Fruit fly (Drosophila melanogaster): ENCODE data around the gene CG46397.

CG46397 gene

DNA sequence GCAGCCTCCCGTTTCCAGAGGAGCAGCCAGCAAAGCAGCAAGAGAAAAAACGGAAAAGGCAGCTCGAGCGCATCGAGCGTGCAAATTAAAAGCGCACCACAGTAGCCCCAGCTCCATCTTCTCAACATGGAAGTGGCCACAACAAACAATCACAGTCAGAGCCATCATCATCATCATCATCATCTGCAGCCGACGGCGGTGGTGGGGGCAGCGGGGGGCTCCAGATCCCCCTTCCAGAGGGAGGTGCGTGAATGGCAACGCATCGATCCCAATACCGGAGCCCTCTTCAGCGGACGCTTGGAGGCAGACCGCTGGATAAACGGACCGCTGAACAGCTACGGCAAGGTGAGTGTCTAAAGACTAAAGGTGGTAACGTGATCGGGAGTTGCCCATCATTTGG is 31.4 kb upstream of the CG46397 start:
- TF ChIP-seq CG10348 (GFP tag; IDR thresholded peaks at IDR 0.05) (no peak), CG14655 (GFP tag; optimal IDR thresholded peaks at IDR 0.05) (no peak), CG13204 (GFP tag; optimal IDR thresholded peaks at IDR 0.05) (peak; percentile 87)

dm6 chr2L:8919638-8920037 is 27.4 kb upstream of the CG46397 start:
- TF ChIP-seq Pif1A (GFP tag; optimal IDR thresholded peaks at IDR 0.05) (peak; percentile 18), CG15710 (tag; optimal IDR thresholded peaks at IDR 0.05) (peak; percentile 69), CG8159 (tag; optimal IDR thresholded peaks at IDR 0.05) (peak; percentile 82), Pif1B (GFP tag; optimal IDR thresholded peaks at IDR 0.05) (peak; percentile 61), CG34367 (tag; optimal IDR thresholded peaks at IDR 0.05) (peak; percentile 69), gl (tag; optimal IDR thresholded peaks at IDR 0.05) (peak; percentile 24), CG32121 (GFP tag; IDR thresholded peaks at IDR 0.05) (peak; percentile 21; the same call in 1 of the 2 replicates), CG17806 (tag; optimal IDR thresholded peaks at IDR 0.05) (peak; percentile 74), CG10348 (GFP tag; IDR thresholded peaks at IDR 0.05) (no peak), CG14655 (GFP tag; optimal IDR thresholded peaks at IDR 0.05) (peak; percentile 81), Ets98B (GFP tag; IDR thresholded peaks at IDR 0.05) (peak; percentile 25; the same call in 1 of the 2 replicates), D1 (tag; optimal IDR thresholded peaks at IDR 0.05) (peak; percentile 55), CG4496 (GFP tag; IDR thresholded peaks at IDR 0.05) (no peak), CG12605 (GFP tag; IDR thresholded peaks at IDR 0.05) (no peak), Snoo (tag; optimal IDR thresholded peaks at IDR 0.05) (no peak), CG13204 (GFP tag; optimal IDR thresholded peaks at IDR 0.05) (no peak), CG9948 (tag; optimal IDR thresholded peaks at IDR 0.05) (peak; percentile 71), CG8301 (tag; optimal IDR thresholded peaks at IDR 0.05) (peak; percentile 82)

- peak; percentile 78 for TF ChIP-seq CG34367 (tag; optimal IDR thresholded peaks at IDR 0.05)
- TF ChIP-seq rn (GFP tag; IDR thresholded peaks at IDR 0.05), result peak; percentile 45; the same call in 1 of the 2 replicates
- no peak for TF ChIP-seq CG10348 (GFP tag; IDR thresholded peaks at IDR 0.05)
- peak; percentile 83 for TF ChIP-seq CG9948 (tag; optimal IDR thresholded peaks at IDR 0.05)
- TF ChIP-seq CG14655 (GFP tag; optimal IDR thresholded peaks at IDR 0.05), result peak; percentile 75
- TF ChIP-seq Ets98B (GFP tag; IDR thresholded peaks at IDR 0.05), result peak; percentile 68
- TF ChIP-seq Snoo (tag; optimal IDR thresholded peaks at IDR 0.05), result no peak
- TF ChIP-seq CG8159 (tag; optimal IDR thresholded peaks at IDR 0.05), result peak; percentile 82
- TF ChIP-seq CG17806 (tag; optimal IDR thresholded peaks at IDR 0.05), result peak; percentile 83
- peak; percentile 75 for TF ChIP-seq CG4496 (GFP tag; IDR thresholded peaks at IDR 0.05)
- peak; percentile 51 for TF ChIP-seq EcR (GFP tag; optimal IDR thresholded peaks at IDR 0.05)
- TF ChIP-seq CG32121 (GFP tag; IDR thresholded peaks at IDR 0.05), result peak; percentile 62; the same call in 1 of the 2 replicates
- peak; percentile 78 for TF ChIP-seq CG8301 (tag; optimal IDR thresholded peaks at IDR 0.05)
- peak; percentile 33 for TF ChIP-seq Pif1A (GFP tag; optimal IDR thresholded peaks at IDR 0.05)
- TF ChIP-seq D1 (tag; optimal IDR thresholded peaks at IDR 0.05), result peak; percentile 41
- TF ChIP-seq CG12605 (GFP tag; IDR thresholded peaks at IDR 0.05), result peak; percentile 60
- TF ChIP-seq CG13204 (GFP tag; optimal IDR thresholded peaks at IDR 0.05), result peak; percentile 33
- 0 out of 3 replicates have a peak, but pooled peaks have one; percentile 34 for TF ChIP-seq fd96Ca (GFP tag; IDR thresholded peaks at IDR 0.05)
- TF ChIP-seq CG15710 (tag; optimal IDR thresholded peaks at IDR 0.05), result peak; percentile 76
- peak; percentile 84 for TF ChIP-seq Pif1B (GFP tag; optimal IDR thresholded peaks at IDR 0.05)
- TF ChIP-seq gl (tag; optimal IDR thresholded peaks at IDR 0.05), result peak; percentile 63
Measured at dm6 chr2L:8920294-8920693, 26.8 kb upstream of the CG46397 start.

DNA sequence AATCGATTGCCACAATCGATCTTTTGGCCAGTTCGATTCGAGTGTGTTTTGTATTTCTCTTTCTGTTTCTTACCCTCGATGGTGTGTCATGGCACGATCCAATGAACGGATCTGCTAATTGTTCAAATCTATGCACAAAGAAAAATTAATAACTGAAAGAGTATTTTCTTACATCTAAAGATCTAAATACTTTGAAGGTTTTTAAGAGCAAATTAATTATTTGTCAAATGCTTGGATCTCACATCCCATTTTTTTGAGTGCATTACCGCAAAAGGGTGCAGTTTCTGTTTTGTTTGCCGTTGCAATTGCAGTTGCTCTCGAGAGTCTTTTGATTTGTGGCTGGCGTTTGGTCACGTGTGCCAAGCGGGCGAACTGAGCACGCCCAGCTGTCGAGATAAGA is 25.1 kb upstream of the CG46397 start:
- no peak for TF ChIP-seq CG17806 (tag; optimal IDR thresholded peaks at IDR 0.05)
- TF ChIP-seq CG10348 (GFP tag; IDR thresholded peaks at IDR 0.05), result no peak
- peak; percentile 30; the same call in 1 of the 2 replicates for TF ChIP-seq CG32121 (GFP tag; IDR thresholded peaks at IDR 0.05)
- peak; percentile 1 for TF ChIP-seq CG8159 (tag; optimal IDR thresholded peaks at IDR 0.05)
- peak; percentile 24; the same call in 1 of the 2 replicates for TF ChIP-seq Ets98B (GFP tag; IDR thresholded peaks at IDR 0.05)
- TF ChIP-seq CG4496 (GFP tag; IDR thresholded peaks at IDR 0.05), result peak; percentile 46; the same call in 1 of the 3 replicates
- no peak for TF ChIP-seq CG13204 (GFP tag; optimal IDR thresholded peaks at IDR 0.05)
- no peak for TF ChIP-seq CG12605 (GFP tag; IDR thresholded peaks at IDR 0.05)
- no peak for TF ChIP-seq gl (tag; optimal IDR thresholded peaks at IDR 0.05)
- no peak for TF ChIP-seq fd96Ca (GFP tag; IDR thresholded peaks at IDR 0.05)

DNA sequence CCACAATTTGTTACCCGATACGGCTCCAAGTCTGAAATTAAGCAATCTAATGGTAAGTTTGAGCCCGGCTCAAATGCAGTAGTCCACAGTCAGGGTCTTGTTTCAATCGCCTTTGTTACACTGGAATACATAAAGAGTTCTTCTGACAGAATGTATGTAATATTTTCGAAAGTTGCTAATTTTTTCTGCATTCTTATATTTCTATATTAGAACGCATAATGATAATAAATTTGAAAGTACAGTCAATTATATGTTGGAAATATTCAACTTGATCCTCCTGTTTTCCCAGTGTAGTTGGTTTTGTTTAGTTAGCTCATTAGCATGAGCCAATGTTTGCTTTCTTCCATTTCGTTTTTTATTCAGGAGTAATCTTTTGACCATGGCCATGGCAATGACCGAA is 23.7 kb upstream of the CG46397 start:
- TF ChIP-seq CG4496 (GFP tag; IDR thresholded peaks at IDR 0.05) (peak; percentile 50; the same call in 2 of the 3 replicates), CG8301 (tag; optimal IDR thresholded peaks at IDR 0.05) (peak; percentile 60), CG32121 (GFP tag; IDR thresholded peaks at IDR 0.05) (no peak)

- TF ChIP-seq CG9948 (tag; optimal IDR thresholded peaks at IDR 0.05), result no peak
- TF ChIP-seq CG12605 (GFP tag; IDR thresholded peaks at IDR 0.05), result no peak
- no peak for TF ChIP-seq Pif1A (GFP tag; optimal IDR thresholded peaks at IDR 0.05)
- no peak for TF ChIP-seq Snoo (tag; optimal IDR thresholded peaks at IDR 0.05)
- TF ChIP-seq CG14655 (GFP tag; optimal IDR thresholded peaks at IDR 0.05), result no peak
- TF ChIP-seq gl (tag; optimal IDR thresholded peaks at IDR 0.05), result no peak
- TF ChIP-seq CG15710 (tag; optimal IDR thresholded peaks at IDR 0.05), result no peak
- no peak for TF ChIP-seq CG34367 (tag; optimal IDR thresholded peaks at IDR 0.05)
- no peak for TF ChIP-seq CG13204 (GFP tag; optimal IDR thresholded peaks at IDR 0.05)
- no peak for TF ChIP-seq CG32121 (GFP tag; IDR thresholded peaks at IDR 0.05)
- no peak for TF ChIP-seq CG8301 (tag; optimal IDR thresholded peaks at IDR 0.05)
- no peak for TF ChIP-seq CG17806 (tag; optimal IDR thresholded peaks at IDR 0.05)
- no peak for TF ChIP-seq CG4496 (GFP tag; IDR thresholded peaks at IDR 0.05)
- no peak for TF ChIP-seq rn (GFP tag; IDR thresholded peaks at IDR 0.05)
- no peak for TF ChIP-seq D1 (tag; optimal IDR thresholded peaks at IDR 0.05)
- no peak for TF ChIP-seq Ets98B (GFP tag; IDR thresholded peaks at IDR 0.05)
- TF ChIP-seq Pif1B (GFP tag; optimal IDR thresholded peaks at IDR 0.05), result no peak
Measured at dm6 chr2L:8931176-8931575, 15.9 kb upstream of the CG46397 start.

Measured in whole organism, pupa.